Fruit fly (Drosophila melanogaster) S2 (cell line): ENCODE results near the gene CG5910.

Experiments
- CG8478 ChIP-seq: fragments of >200 bp; optimal IDR thresholded peaks from 2 replicates; lab custom pipeline; 2018
- CTCF ChIP-seq, 2 experiments: fragments of >200 bp; optimal IDR thresholded peaks; 2 replicates each; lab custom pipeline; 2018

- TF ChIP-seq CTCF (optimal IDR thresholded peaks at IDR 0.05; lab: Kevin White, UChicago) (no peak), CG8478 (lab: Kevin White, UChicago) (no peak)
These were observed 45.4 kb downstream of the CG5910 start for dm6 chr3L:20487649-20488048.
